Fruit fly (Drosophila melanogaster) whole organism, embryonic: ENCODE measurements around the gene Rtnl1.

ENCODE experiments used
- ATbp ChIP-seq: fragments of 200-800 bp; sonication (Bioruptor generic); optimal IDR thresholded peaks from 2 replicates; lab custom pipeline; 2017; ENCODE audit warnings: missing biosample characterization, mild to moderate bottlenecking, missing genetic modification characterization, missing genetic modification reagents
- Asciz ChIP-seq: fragments of 200-800 bp; sonication (Bioruptor generic); optimal IDR thresholded peaks from 2 replicates; lab custom pipeline; 2017; ENCODE audit warnings: missing biosample characterization, mild to moderate bottlenecking, missing genetic modification characterization, missing genetic modification reagents
- Atf6 ChIP-seq: fragments of 200-800 bp; sonication (Bioruptor generic); IDR thresholded peaks from 2 replicates; pipeline ENCODE4 v1.3.6; 2022; ENCODE audit warnings: missing biosample characterization, missing genetic modification characterization
- BEAF-32 ChIP-seq: fragments of 200-800 bp; sonication (Bioruptor generic); optimal IDR thresholded peaks from 3 replicates; lab custom pipeline; 2017; ENCODE audit warnings: missing biosample characterization, missing genetic modification characterization, mild to moderate bottlenecking, moderate library complexity, missing genetic modification reagents
- CG10209 ChIP-seq: fragments of 200-800 bp; sonication (Bioruptor generic); optimal IDR thresholded peaks from 3 replicates; lab custom pipeline; 2017; ENCODE audit warnings: missing biosample characterization, mild to moderate bottlenecking, missing genetic modification characterization, missing genetic modification reagents
- CG10462 ChIP-seq: fragments of 200-800 bp; sonication (Bioruptor generic); optimal IDR thresholded peaks from 2 replicates; lab custom pipeline; 2016; ENCODE audit warnings: missing biosample characterization, missing genetic modification characterization
- CG11723 ChIP-seq: fragments of 200-800 bp; sonication (Bioruptor generic); optimal IDR thresholded peaks from 2 replicates; lab custom pipeline; 2017; ENCODE audit warnings: missing biosample characterization, mild to moderate bottlenecking, missing genetic modification characterization
- CG12071 ChIP-seq: fragments of 200-800 bp; sonication (Bioruptor generic); optimal IDR thresholded peaks from 3 replicates; lab custom pipeline; 2018; ENCODE audit warnings: missing biosample characterization, mild to moderate bottlenecking, missing genetic modification characterization
- CG12769 ChIP-seq: fragments of 200-800 bp; sonication (Bioruptor generic); optimal IDR thresholded peaks from 2 replicates; lab custom pipeline; 2019; ENCODE audit warnings: missing biosample characterization, mild to moderate bottlenecking, missing genetic modification characterization, moderate library complexity
- CG14441 ChIP-seq: fragments of 200-800 bp; sonication (Bioruptor generic); IDR thresholded peaks from 2 replicates; pipeline ENCODE4 v1.3.6; 2022; ENCODE audit warnings: missing biosample characterization, missing genetic modification characterization
- CG1603 ChIP-seq: fragments of 200-800 bp; sonication (Bioruptor generic); optimal IDR thresholded peaks from 2 replicates; lab custom pipeline; 2019; ENCODE audit warnings: missing biosample characterization, mild to moderate bottlenecking, missing genetic modification characterization, moderate library complexity
- CG2129 ChIP-seq: fragments of 200-800 bp; sonication (Bioruptor generic); IDR thresholded peaks from 2 replicates; pipeline ENCODE4 v1.3.6; 2022; ENCODE audit warnings: missing biosample characterization, missing genetic modification characterization; ENCODE audit not compliant: partially characterized antibody
- CG2889 ChIP-seq: fragments of 200-800 bp; sonication (Bioruptor generic); IDR thresholded peaks from 3 replicates; pipeline ENCODE4 v1.3.6; 2022; ENCODE audit warnings: missing biosample characterization, missing genetic modification characterization
- CG3065 ChIP-seq: fragments of 200-800 bp; sonication (Bioruptor generic); optimal IDR thresholded peaks from 2 replicates; lab custom pipeline; 2016; ENCODE audit warnings: missing biosample characterization, missing genetic modification characterization
- CG31388 ChIP-seq: fragments of 200-800 bp; sonication (Bioruptor generic); optimal IDR thresholded peaks from 2 replicates; lab custom pipeline; 2016; ENCODE audit warnings: missing biosample characterization, missing genetic modification characterization
- CG32532 ChIP-seq: fragments of 200-800 bp; sonication (Bioruptor generic); IDR thresholded peaks from 2 replicates; pipeline ENCODE4 v1.3.6; 2022; ENCODE audit warnings: missing biosample characterization, missing genetic modification characterization
- CG4404 ChIP-seq: fragments of 200-800 bp; sonication (Bioruptor generic); IDR thresholded peaks from 2 replicates; pipeline ENCODE4 v1.3.6; 2022; ENCODE audit warnings: missing biosample characterization, missing genetic modification characterization
- CG6272 ChIP-seq: fragments of 200-800 bp; sonication (Bioruptor generic); IDR thresholded peaks from 2 replicates; pipeline ENCODE4 v1.3.6; 2022; ENCODE audit warnings: missing biosample characterization, missing genetic modification characterization
- CG6654 ChIP-seq: fragments of 200-800 bp; sonication (Bioruptor generic); optimal IDR thresholded peaks from 2 replicates; lab custom pipeline; 2017; ENCODE audit warnings: missing biosample characterization, mild to moderate bottlenecking, missing genetic modification characterization
- CG6689 ChIP-seq: fragments of 200-800 bp; sonication (Bioruptor generic); IDR thresholded peaks from 2 replicates; pipeline ENCODE4 v1.3.6; 2022; ENCODE audit warnings: missing biosample characterization, missing genetic modification characterization
- CG7987 ChIP-seq: fragments of 200-800 bp; sonication (Bioruptor generic); optimal IDR thresholded peaks from 2 replicates; lab custom pipeline; 2018; ENCODE audit warnings: missing biosample characterization, mild to moderate bottlenecking, missing genetic modification characterization, moderate library complexity
- CG8281 ChIP-seq: fragments of 200-800 bp; sonication (Bioruptor generic); optimal IDR thresholded peaks from 2 replicates; lab custom pipeline; 2018; ENCODE audit warnings: missing biosample characterization, mild to moderate bottlenecking, missing genetic modification characterization, moderate library complexity
- CG8388 ChIP-seq: fragments of 200-800 bp; sonication (Bioruptor generic); optimal IDR thresholded peaks from 2 replicates; lab custom pipeline; 2019; ENCODE audit warnings: missing biosample characterization, mild to moderate bottlenecking, missing genetic modification characterization, moderate library complexity
- CG9215 ChIP-seq: fragments of 200-800 bp; sonication (Bioruptor generic); IDR thresholded peaks from 2 replicates; pipeline ENCODE4 v1.3.6; 2022; ENCODE audit warnings: missing biosample characterization, missing genetic modification characterization
- E2f1 ChIP-seq: fragments of 200-800 bp; sonication (Bioruptor generic); IDR thresholded peaks from 2 replicates; pipeline ENCODE4 v1.3.6; 2022; ENCODE audit warnings: missing biosample characterization, missing genetic modification characterization
- H2.0 ChIP-seq: fragments of 200-800 bp; sonication (Bioruptor generic); IDR thresholded peaks from 2 replicates; pipeline ENCODE4 v1.3.6; 2022; ENCODE audit warnings: missing biosample characterization, missing genetic modification characterization
- HLH54F ChIP-seq: fragments of 200-800 bp; sonication (Bioruptor generic); optimal IDR thresholded peaks from 3 replicates; lab custom pipeline; 2016; ENCODE audit warnings: missing biosample characterization, missing genetic modification characterization
- Lim3 ChIP-seq: fragments of 200-800 bp; sonication (Bioruptor generic); IDR thresholded peaks from 2 replicates; pipeline ENCODE4 v1.3.6; 2022; ENCODE audit warnings: missing biosample characterization, missing genetic modification characterization
- Med ChIP-seq: fragments of 200-800 bp; sonication (Bioruptor generic); peaks from one replicate; lab custom pipeline; 2016; ENCODE audit warnings: missing biosample characterization, missing genetic modification characterization, mild to moderate bottlenecking, inconsistent platforms, moderate library complexity
- Mes4 ChIP-seq: fragments of 200-800 bp; sonication (Bioruptor generic); optimal IDR thresholded peaks from 2 replicates; lab custom pipeline; 2016; ENCODE audit warnings: missing biosample characterization, missing genetic modification characterization
- Optix ChIP-seq: fragments of 200-800 bp; sonication (Bioruptor generic); IDR thresholded peaks from 3 replicates; pipeline ENCODE4 v1.3.6; 2022; ENCODE audit warnings: missing biosample characterization, missing genetic modification characterization
- Ptx1 ChIP-seq: fragments of 200-800 bp; sonication (Bioruptor generic); IDR thresholded peaks from 2 replicates; pipeline ENCODE4 v1.3.6; 2022; ENCODE audit warnings: missing biosample characterization, missing genetic modification characterization
- Sry-δ ChIP-seq: fragments of 200-800 bp; sonication (Bioruptor generic); optimal IDR thresholded peaks from 2 replicates; lab custom pipeline; 2016; ENCODE audit warnings: missing biosample characterization, missing genetic modification characterization
- TFAM ChIP-seq: fragments of 200-800 bp; sonication (Bioruptor generic); optimal IDR thresholded peaks from 2 replicates; lab custom pipeline; 2017; ENCODE audit warnings: missing biosample characterization, missing genetic modification characterization, inconsistent platforms
- Trl ChIP-seq, 3 experiments: fragments of >200 bp in 2 of 3; fragments of 200-800 bp in 1 of 3; sonication (Bioruptor generic) in 1 of 3; optimal IDR thresholded peaks; 2 replicates in 1 of 3; 3 replicates in 2 of 3; lab custom pipeline; 2016 to 2017; ENCODE audit warnings: missing biosample characterization in 1 of 3, missing genetic modification characterization in 1 of 3
- ash1 ChIP-seq: fragments of 200-800 bp; sonication (Bioruptor generic); optimal IDR thresholded peaks from 2 replicates; lab custom pipeline; 2018; ENCODE audit warnings: missing biosample characterization, mild to moderate bottlenecking, missing genetic modification characterization
- chm ChIP-seq: fragments of 200-800 bp; sonication (Bioruptor generic); IDR thresholded peaks from 2 replicates; pipeline ENCODE4 v1.3.6; 2022; ENCODE audit warnings: missing biosample characterization, missing genetic modification characterization
- dysf ChIP-seq: fragments of 200-800 bp; sonication (Bioruptor generic); IDR thresholded peaks from 3 replicates; pipeline ENCODE4 v1.3.6; 2022; ENCODE audit warnings: missing biosample characterization, missing genetic modification characterization
- esg ChIP-seq: fragments of 200-800 bp; sonication (Bioruptor generic); conservative IDR thresholded peaks from 2 replicates; pipeline ENCODE4 v1.3.6; 2022; ENCODE audit warnings: missing biosample characterization, missing genetic modification characterization
- eve ChIP-seq, 2 experiments: fragments of >200 bp; optimal IDR thresholded peaks; 2 replicates each; lab custom pipeline; 2017; ENCODE audit warnings: missing biosample characterization in 2 of 2, missing genetic modification characterization in 2 of 2
- gt ChIP-seq: fragments of 200-800 bp; sonication (Bioruptor generic); IDR thresholded peaks from 2 replicates; pipeline ENCODE4 v1.3.6; 2022; ENCODE audit warnings: missing biosample characterization, missing genetic modification characterization
- hb ChIP-seq: fragments of 200-800 bp; sonication (Bioruptor generic); IDR thresholded peaks from 3 replicates; pipeline ENCODE4 v1.3.6; 2022; ENCODE audit warnings: missing biosample characterization, missing genetic modification characterization; ENCODE audit not compliant: partially characterized antibody
- hbn ChIP-seq: fragments of 200-800 bp; sonication (Bioruptor generic); IDR thresholded peaks from 2 replicates; pipeline ENCODE4 v1.3.6; 2022; ENCODE audit warnings: missing biosample characterization, missing genetic modification characterization; ENCODE audit not compliant: partially characterized antibody
- insv ChIP-seq, 2 experiments: fragments of 200-800 bp; sonication (Bioruptor generic); optimal IDR thresholded peaks; 3 replicates each; lab custom pipeline; 2016 to 2018; ENCODE audit warnings: missing biosample characterization in 2 of 2, missing genetic modification characterization in 2 of 2
- jigr1 ChIP-seq: fragments of 200-800 bp; sonication (Bioruptor generic); IDR thresholded peaks from 3 replicates; pipeline ENCODE4 v1.3.6; 2022; ENCODE audit warnings: missing biosample characterization, missing genetic modification characterization
- lilli ChIP-seq: fragments of 200-800 bp; sonication (Bioruptor generic); optimal IDR thresholded peaks from 3 replicates; lab custom pipeline; 2016; ENCODE audit warnings: missing biosample characterization, missing genetic modification characterization
- lmd ChIP-seq: fragments of 200-800 bp; sonication (Bioruptor generic); IDR thresholded peaks from 2 replicates; pipeline ENCODE4 v1.3.6; 2022; ENCODE audit warnings: missing biosample characterization, missing genetic modification characterization
- pita ChIP-seq: fragments of 200-800 bp; sonication (Bioruptor generic); optimal IDR thresholded peaks from 2 replicates; lab custom pipeline; 2017; ENCODE audit warnings: missing biosample characterization, mild to moderate bottlenecking, missing genetic modification characterization
- shn ChIP-seq: fragments of 200-800 bp; sonication (Bioruptor generic); optimal IDR thresholded peaks from 3 replicates; lab custom pipeline; 2016; ENCODE audit warnings: missing biosample characterization, missing genetic modification characterization
- tap ChIP-seq: fragments of 200-800 bp; optimal IDR thresholded peaks from 3 replicates; lab custom pipeline; 2019; ENCODE audit warnings: missing biosample characterization, mild to moderate bottlenecking, missing genetic modification characterization, moderate library complexity
- usp ChIP-seq: fragments of >200 bp; optimal IDR thresholded peaks from 2 replicates; lab custom pipeline; 2017; ENCODE audit warnings: missing biosample characterization, missing genetic modification characterization
- zen2 ChIP-seq: fragments of 200-800 bp; sonication (Bioruptor generic); IDR thresholded peaks from 3 replicates; pipeline ENCODE4 v1.3.6; 2022; ENCODE audit warnings: missing biosample characterization, missing genetic modification characterization; ENCODE audit not compliant: partially characterized antibody

Gene Rtnl1

dm6 chr2L:5042076-5042475 lies 32.6 kb upstream of the Rtnl1 start (continued):
- no peak for TF ChIP-seq Lim3 (GFP tag; lab: Robert Waterston, UW)
- TF ChIP-seq ATbp = no peak
- TF ChIP-seq CG11723 (GFP tag; lab: Kevin White, UChicago) = no peak
- no peak for TF ChIP-seq CG7987 (GFP tag; lab: Kevin White, UChicago)
- no peak for TF ChIP-seq HLH54F
- TF ChIP-seq zen2 (GFP tag; lab: Robert Waterston, UW) = no peak
- TF ChIP-seq Atf6 (GFP tag; lab: Robert Waterston, UW) = no peak
- TF ChIP-seq CG10462 (GFP tag; lab: Kevin White, UChicago) = no peak
- TF ChIP-seq CG1603 (tag; lab: Kevin White, UChicago) = no peak
- no peak for TF ChIP-seq CG8281
- TF ChIP-seq Ptx1 (GFP tag; lab: Robert Waterston, UW) = no peak
- no peak for TF ChIP-seq CG2129 (GFP tag; lab: Robert Waterston, UW)
- TF ChIP-seq CG32532 (GFP tag; lab: Robert Waterston, UW) = no peak
- no peak for TF ChIP-seq insv (GFP tag; optimal IDR thresholded peaks at IDR 0.05; lab: Kevin White, UChicago)
- no peak for TF ChIP-seq CG2889 (GFP tag; lab: Robert Waterston, UW)
- TF ChIP-seq E2f1 (GFP tag; lab: Robert Waterston, UW) = no peak
- no peak for TF ChIP-seq CG3065
- TF ChIP-seq CG6689 (GFP tag; lab: Robert Waterston, UW) = 0 out of 2 replicates have a peak, but pooled peaks have one; percentile 32
- TF ChIP-seq Med (GFP tag; lab: Kevin White, UChicago) = no peak
- TF ChIP-seq CG14441 (GFP tag; lab: Robert Waterston, UW) = no peak
- TF ChIP-seq dysf = no peak
- TF ChIP-seq shn (GFP tag; lab: Kevin White, UChicago) = no peak
- TF ChIP-seq ash1 (GFP tag; lab: Kevin White, UChicago) = no peak
- no peak for TF ChIP-seq CG6272 (GFP tag; lab: Robert Waterston, UW)
- no peak for TF ChIP-seq CG6654 (GFP tag; lab: Kevin White, UChicago)
- no peak for TF ChIP-seq hbn (GFP tag; lab: Robert Waterston, UW)
- no peak for TF ChIP-seq Mes4
- TF ChIP-seq CG12769 (tag; lab: Kevin White, UChicago) = no peak
- no peak for TF ChIP-seq usp
- TF ChIP-seq CG31388 (GFP tag; lab: Kevin White, UChicago) = no peak
- TF ChIP-seq hb (GFP tag; lab: Robert Waterston, UW) = no peak
- TF ChIP-seq Optix (GFP tag; lab: Robert Waterston, UW) = no peak
- TF ChIP-seq Sry-δ (GFP tag; lab: Kevin White, UChicago) = no peak
- TF ChIP-seq CG9215 (GFP tag; lab: Robert Waterston, UW) = no peak
- TF ChIP-seq BEAF-32 (GFP tag; lab: Kevin White, UChicago) = no peak
- TF ChIP-seq Trl (optimal IDR thresholded peaks at IDR 0.05; lab: Kevin White, UChicago) = no peak
- TF ChIP-seq Trl (GFP tag; optimal IDR thresholded peaks at IDR 0.05; lab: Kevin White, UChicago) = no peak
- no peak for TF ChIP-seq H2.0 (GFP tag; lab: Robert Waterston, UW)
- no peak for TF ChIP-seq esg (GFP tag; lab: Robert Waterston, UW)
- no peak for TF ChIP-seq Asciz (GFP tag; lab: Kevin White, UChicago)
- TF ChIP-seq tap (tag; lab: Kevin White, UChicago) = no peak
- no peak for TF ChIP-seq lmd (GFP tag; lab: Robert Waterston, UW)
- TF ChIP-seq CG12071 (GFP tag; lab: Kevin White, UChicago) = no peak
- no peak for TF ChIP-seq TFAM (GFP tag; lab: Kevin White, UChicago)
- TF ChIP-seq eve (GFP tag; optimal IDR thresholded peaks at IDR 0.05; lab: Kevin White, UChicago) = no peak
- no peak for TF ChIP-seq chm (GFP tag; lab: Robert Waterston, UW)
- no peak for TF ChIP-seq gt (GFP tag; lab: Robert Waterston, UW)
- peak; percentile 3 for TF ChIP-seq CG10209 (GFP tag; lab: Kevin White, UChicago)
- no peak for TF ChIP-seq pita (GFP tag; lab: Kevin White, UChicago)
- peak; percentile 15 for TF ChIP-seq CG8388 (GFP tag; lab: Kevin White, UChicago)
- TF ChIP-seq jigr1 (GFP tag; lab: Robert Waterston, UW) = no peak
- TF ChIP-seq CG4404 (GFP tag; lab: Robert Waterston, UW) = no peak
- no peak for TF ChIP-seq lilli (GFP tag; lab: Kevin White, UChicago)
